Worm (Caenorhabditis elegans) whole organism, early embryonic: Measurements from ENCODE around the gene Y37E11B.2.
A peak's percentile ranks its signal among the peaks of the same experiment; 100 is the strongest.

Experiments
- B0310.2 ChIP-seq: sonication (generic microtip); optimal IDR thresholded peaks from 2 replicates; lab custom pipeline; 2016; ENCODE audit warnings: mild to moderate bottlenecking, missing genetic modification characterization, missing compliant biosample characterization
- F13C5.2 ChIP-seq: sonication (generic microtip); optimal IDR thresholded peaks from 2 replicates; lab custom pipeline; 2017; ENCODE audit warnings: mild to moderate bottlenecking, missing genetic modification characterization, inconsistent platforms, missing compliant biosample characterization
- aly-1 ChIP-seq: sonication (generic microtip); optimal IDR thresholded peaks from 2 replicates; lab custom pipeline; 2016; ENCODE audit warnings: missing genetic modification characterization, missing compliant biosample characterization
- ama-1 ChIP-seq: fragments of 150-350 bp; optimal IDR thresholded peaks from 2 replicates; lab custom pipeline; 2014
- ceh-13 ChIP-seq: fragments of 200-800 bp; sonication (Bioruptor generic); optimal IDR thresholded peaks from 2 replicates; lab custom pipeline; 2018; ENCODE audit warnings: mild to moderate bottlenecking, missing genetic modification characterization, missing compliant biosample characterization
- ceh-36 ChIP-seq: sonication (generic microtip); optimal IDR thresholded peaks from 2 replicates; lab custom pipeline; 2016; ENCODE audit warnings: missing genetic modification characterization, inconsistent platforms, missing compliant biosample characterization
- ets-7 ChIP-seq: sonication (generic microtip); optimal IDR thresholded peaks from 2 replicates; lab custom pipeline; 2016; ENCODE audit warnings: missing genotype, missing genetic modification characterization, missing compliant biosample characterization
- flt-1 ChIP-seq: fragments of 200-800 bp; sonication (Bioruptor generic); IDR thresholded peaks from 2 replicates; pipeline ENCODE4 v1.3.6; 2022; ENCODE audit warnings: missing genetic modification characterization, missing compliant biosample characterization
- hmbx-1 ChIP-seq: sonication (generic microtip); optimal IDR thresholded peaks from 2 replicates; lab custom pipeline; 2016; ENCODE audit warnings: mild to moderate bottlenecking, missing genetic modification characterization, missing compliant biosample characterization
- hmg-4 ChIP-seq: fragments of 200-800 bp; sonication (Bioruptor generic); optimal IDR thresholded peaks from 2 replicates; lab custom pipeline; 2018; ENCODE audit warnings: mild to moderate bottlenecking, missing genetic modification characterization, missing compliant biosample characterization
- hnd-1 ChIP-seq: sonication (generic microtip); optimal IDR thresholded peaks from 2 replicates; lab custom pipeline; 2016; ENCODE audit warnings: missing genetic modification characterization, missing compliant biosample characterization
- pes-1 ChIP-seq: fragments of 200-800 bp; sonication (Bioruptor generic); IDR thresholded peaks from 2 replicates; pipeline ENCODE4 v1.3.6; 2022; ENCODE audit warnings: missing genetic modification reagents, missing genetic modification characterization, missing compliant biosample characterization
- scrt-1 ChIP-seq: fragments of 200-800 bp; sonication (Bioruptor generic); IDR thresholded peaks from 2 replicates; pipeline ENCODE4 v1.3.6; 2022; ENCODE audit warnings: missing genetic modification characterization, missing compliant biosample characterization
- sea-1 ChIP-seq: fragments of 200-800 bp; sonication (Bioruptor generic); conservative IDR thresholded peaks from 2 replicates; pipeline ENCODE4 v1.3.6; 2022; ENCODE audit warnings: missing genetic modification characterization, missing compliant biosample characterization
- tbx-11 ChIP-seq: fragments of 200-800 bp; sonication (Bioruptor generic); IDR thresholded peaks from 2 replicates; pipeline ENCODE4 v1.3.6; 2022; ENCODE audit warnings: missing genetic modification characterization, missing compliant biosample characterization
- tbx-37 ChIP-seq: fragments of 200-800 bp; sonication (Bioruptor generic); conservative IDR thresholded peaks from 2 replicates; pipeline ENCODE4 v1.3.6; 2022; ENCODE audit warnings: missing genetic modification reagents, missing genetic modification characterization, missing compliant biosample characterization
- tra-4 ChIP-seq: sonication (generic microtip); optimal IDR thresholded peaks from 2 replicates; lab custom pipeline; 2017; ENCODE audit warnings: missing genetic modification characterization, missing compliant biosample characterization

Y37E11B.2 gene

ce11 chrIV:3547500-3547899 lies 30.8 kb upstream of the Y37E11B.2 start, which contains the start of gene nstp-6:
TSS of gene nstp-6 (minus strand) at chrIV:3547600.
- TF ChIP-seq pes-1 (GFP tag; lab: Robert Waterston, UW) = no peak
- no peak for TF ChIP-seq hnd-1 (tag; lab: Kevin White, UChicago)
- no peak for TF ChIP-seq ets-7 (tag; lab: Kevin White, UChicago)
- no peak for TF ChIP-seq tbx-11 (GFP tag; lab: Robert Waterston, UW)
- no peak for TF ChIP-seq hmbx-1 (tag; lab: Kevin White, UChicago)
- TF ChIP-seq B0310.2 (tag; lab: Kevin White, UChicago) = no peak
- TF ChIP-seq sea-1 (GFP tag; lab: Robert Waterston, UW) = no peak
- TF ChIP-seq tra-4 (tag; lab: Kevin White, UChicago) = no peak
- TF ChIP-seq flt-1 (GFP tag; lab: Robert Waterston, UW) = no peak
- TF ChIP-seq ceh-13 (GFP tag; lab: Kevin White, UChicago) = no peak
- TF ChIP-seq ceh-36 (tag; lab: Kevin White, UChicago) = no peak
- TF ChIP-seq aly-1 = no peak

- TF ChIP-seq B0310.2 (tag; lab: Kevin White, UChicago) (no peak), ama-1 (lab: Kevin White, UChicago) (no peak), pes-1 (GFP tag; lab: Robert Waterston, UW) (no peak), scrt-1 (GFP tag; lab: Robert Waterston, UW) (no peak), tra-4 (tag; lab: Kevin White, UChicago) (no peak), sea-1 (GFP tag; lab: Robert Waterston, UW) (no peak), aly-1 (no peak), ceh-36 (tag; lab: Kevin White, UChicago) (no peak), hmbx-1 (tag; lab: Kevin White, UChicago) (no peak), ets-7 (tag; lab: Kevin White, UChicago) (no peak), tbx-11 (GFP tag; lab: Robert Waterston, UW) (no peak), ceh-13 (GFP tag; lab: Kevin White, UChicago) (no peak), F13C5.2 (tag; lab: Kevin White, UChicago) (no peak), hnd-1 (tag; lab: Kevin White, UChicago) (no peak), flt-1 (GFP tag; lab: Robert Waterston, UW) (no peak), hmg-4 (GFP tag; lab: Kevin White, UChicago) (no peak), tbx-37 (no peak)
Observed at ce11 chrIV:3548315-3548714, 29.9 kb upstream of the Y37E11B.2 start.

- TF ChIP-seq B0310.2 (tag; lab: Kevin White, UChicago) (peak; percentile 63), hmg-4 (GFP tag; lab: Kevin White, UChicago) (peak; percentile 83), sea-1 (GFP tag; lab: Robert Waterston, UW) (peak; percentile 76), scrt-1 (GFP tag; lab: Robert Waterston, UW) (peak; percentile 80), ceh-36 (tag; lab: Kevin White, UChicago) (peak; percentile 68), ceh-13 (GFP tag; lab: Kevin White, UChicago) (peak; percentile 10), tbx-11 (GFP tag; lab: Robert Waterston, UW) (peak; percentile 69), tra-4 (tag; lab: Kevin White, UChicago) (peak; percentile 68), ama-1 (lab: Kevin White, UChicago) (no peak), aly-1 (peak; percentile 71), hnd-1 (tag; lab: Kevin White, UChicago) (peak; percentile 43), ets-7 (tag; lab: Kevin White, UChicago) (no peak), F13C5.2 (tag; lab: Kevin White, UChicago) (peak; percentile 12), hmbx-1 (tag; lab: Kevin White, UChicago) (peak; percentile 28), flt-1 (GFP tag; lab: Robert Waterston, UW) (peak; percentile 83), pes-1 (GFP tag; lab: Robert Waterston, UW) (peak; percentile 88), tbx-37 (peak; percentile 66; the same call in 1 of the 2 replicates)
Observed at ce11 chrIV:3551777-3552462, 26.3 kb upstream of the Y37E11B.2 start.

- TF ChIP-seq ceh-36 (tag; lab: Kevin White, UChicago) (no peak), tbx-37 (no peak), tra-4 (tag; lab: Kevin White, UChicago) (no peak), hmg-4 (GFP tag; lab: Kevin White, UChicago) (no peak), B0310.2 (tag; lab: Kevin White, UChicago) (no peak), ets-7 (tag; lab: Kevin White, UChicago) (no peak), tbx-11 (GFP tag; lab: Robert Waterston, UW) (no peak), flt-1 (GFP tag; lab: Robert Waterston, UW) (no peak), ceh-13 (GFP tag; lab: Kevin White, UChicago) (no peak), F13C5.2 (tag; lab: Kevin White, UChicago) (no peak), hmbx-1 (tag; lab: Kevin White, UChicago) (no peak), scrt-1 (GFP tag; lab: Robert Waterston, UW) (no peak), aly-1 (no peak), sea-1 (GFP tag; lab: Robert Waterston, UW) (no peak), ama-1 (lab: Kevin White, UChicago) (no peak)
Observed at ce11 chrIV:3552933-3553332, 25.3 kb upstream of the Y37E11B.2 start.

ce11 chrIV:3557331-3557730 lies 20.9 kb upstream of the Y37E11B.2 start, which contains the start of gene osm-9:
TSS of gene osm-9 (minus strand) at chrIV:3557431.
- TF ChIP-seq tbx-37 (no peak), pes-1 (GFP tag; lab: Robert Waterston, UW) (no peak), tra-4 (tag; lab: Kevin White, UChicago) (no peak), ama-1 (lab: Kevin White, UChicago) (no peak), hnd-1 (tag; lab: Kevin White, UChicago) (no peak), hmg-4 (GFP tag; lab: Kevin White, UChicago) (no peak), flt-1 (GFP tag; lab: Robert Waterston, UW) (no peak), scrt-1 (GFP tag; lab: Robert Waterston, UW) (no peak), tbx-11 (GFP tag; lab: Robert Waterston, UW) (no peak), hmbx-1 (tag; lab: Kevin White, UChicago) (no peak), ceh-36 (tag; lab: Kevin White, UChicago) (no peak), ets-7 (tag; lab: Kevin White, UChicago) (no peak), aly-1 (no peak), F13C5.2 (tag; lab: Kevin White, UChicago) (no peak), ceh-13 (GFP tag; lab: Kevin White, UChicago) (no peak), B0310.2 (tag; lab: Kevin White, UChicago) (no peak), sea-1 (GFP tag; lab: Robert Waterston, UW) (no peak)
